Worm (Caenorhabditis elegans): ENCODE measurements around the gene ZK418.6.

ZK418.6 gene

ce11 chrIII:7101814-7102477 is 23.3 kb upstream of the ZK418.6 start:
- TF ChIP-seq nhr-12 (tag; optimal IDR thresholded peaks at IDR 0.05) (no peak), ama-1 (optimal IDR thresholded peaks at IDR 0.05) (no peak), nhr-11 (tag; optimal IDR thresholded peaks at IDR 0.05) (no peak), unc-39 (tag; optimal IDR thresholded peaks at IDR 0.05) (no peak), eor-1 (tag; optimal IDR thresholded peaks at IDR 0.05) (no peak), nhr-67 (tag; optimal IDR thresholded peaks at IDR 0.05) (no peak), nfya-1 (tag; optimal IDR thresholded peaks at IDR 0.05; ENCODE audit: insufficient read depth) (no peak), hmg-11 (tag; optimal IDR thresholded peaks at IDR 0.05) (no peak), lsy-12 (tag; optimal IDR thresholded peaks at IDR 0.05) (no peak)

ce11 chrIII:7100001-7100400 is 21.4 kb upstream of the ZK418.6 start, which contains the start of gene ZK418.11:
Gene ZK418.11, plus strand, starts transcription at chrIII:7100289.
- TF ChIP-seq nhr-11 (tag; optimal IDR thresholded peaks at IDR 0.05) (peak; percentile 43), tbx-2 (tag; optimal IDR thresholded peaks at IDR 0.05) (no peak), ceh-82 (tag; optimal IDR thresholded peaks at IDR 0.05) (no peak), nhr-43 (tag; optimal IDR thresholded peaks at IDR 0.05; ENCODE audit: poor library complexity, severe bottlenecking) (no peak)

- TF ChIP-seq elt-1 (tag; optimal IDR thresholded peaks at IDR 0.05), result no peak
Observed at ce11 chrIII:7096481-7096880, 17.8 kb upstream of the ZK418.6 start.

- TF ChIP-seq ceh-9 (tag; optimal IDR thresholded peaks at IDR 0.05) (no peak), pha-4 (tag; optimal IDR thresholded peaks at IDR 0.05) (no peak), nhr-237 (tag; optimal IDR thresholded peaks at IDR 0.05) (no peak), nhr-67 (tag; optimal IDR thresholded peaks at IDR 0.05) (no peak), nhr-11 (tag; optimal IDR thresholded peaks at IDR 0.05) (peak; percentile 13), snpc-4 (tag; optimal IDR thresholded peaks at IDR 0.05) (no peak)
Observed at ce11 chrIII:7095156-7095555, 16.5 kb upstream of the ZK418.6 start, which contains the start of gene nhr-9. Gene nhr-9, plus strand, starts transcription at chrIII:7095462.

ce11 chrIII:7091042-7091441 is 12.4 kb upstream of the ZK418.6 start, which contains the start of gene ZK418.2:
Gene ZK418.2, plus strand, starts transcription at chrIII:7091342.
- TF ChIP-seq nhr-77 (tag; optimal IDR thresholded peaks at IDR 0.05), result no peak
- TF ChIP-seq egl-27 (tag; optimal IDR thresholded peaks at IDR 0.05), result no peak
- no peak for TF ChIP-seq mml-1 (tag; optimal IDR thresholded peaks at IDR 0.05)
- TF ChIP-seq pha-4 (tag; optimal IDR thresholded peaks at IDR 0.05), result no peak
- no peak for TF ChIP-seq sea-2 (GFP tag; optimal IDR thresholded peaks at IDR 0.05)
- TF ChIP-seq pqm-1 (tag; optimal IDR thresholded peaks at IDR 0.05), result no peak

- TF ChIP-seq egl-27 (tag; optimal IDR thresholded peaks at IDR 0.05) (no peak), jun-1 (tag; optimal IDR thresholded peaks at IDR 0.05) (no peak), snpc-4 (tag; optimal IDR thresholded peaks at IDR 0.05) (no peak), nhr-67 (tag; optimal IDR thresholded peaks at IDR 0.05) (no peak)
Observed at ce11 chrIII:7090545-7090944, 11.9 kb upstream of the ZK418.6 start, which contains the start of gene ZK418.10. Gene ZK418.10, minus strand, starts transcription at chrIII:7090692.

- TF ChIP-seq ceh-16 (tag; optimal IDR thresholded peaks at IDR 0.05) (no peak), nhr-77 (tag; optimal IDR thresholded peaks at IDR 0.05) (no peak), unc-62 (GFP tag; optimal IDR thresholded peaks at IDR 0.05) (no peak), snpc-4 (tag; optimal IDR thresholded peaks at IDR 0.05) (peak; percentile 58), elt-1 (tag; optimal IDR thresholded peaks at IDR 0.05) (no peak), lin-39 (tag; optimal IDR thresholded peaks at IDR 0.05) (peak; percentile 72), R02D3.7 (tag; optimal IDR thresholded peaks at IDR 0.05) (peak; percentile 44), unc-39 (tag; optimal IDR thresholded peaks at IDR 0.05) (no peak), jun-1 (tag; optimal IDR thresholded peaks at IDR 0.05) (no peak), nhr-25 (tag; optimal IDR thresholded peaks at IDR 0.05) (peak; percentile 41), nhr-67 (tag; optimal IDR thresholded peaks at IDR 0.05) (no peak), ztf-4 (tag; optimal IDR thresholded peaks at IDR 0.05) (no peak), pha-4 (tag; optimal IDR thresholded peaks at IDR 0.05) (peak; percentile 71), skn-1 (tag; optimal IDR thresholded peaks at IDR 0.05) (no peak), nfya-1 (tag; optimal IDR thresholded peaks at IDR 0.05; ENCODE audit: insufficient read depth) (peak; percentile 68), lin-15B (tag; optimal IDR thresholded peaks at IDR 0.05) (peak; percentile 82), elt-2 (tag; optimal IDR thresholded peaks at IDR 0.05) (peak; percentile 35), pqm-1 (tag; optimal IDR thresholded peaks at IDR 0.05) (peak; percentile 24), eor-1 (tag; optimal IDR thresholded peaks at IDR 0.05) (no peak), nhr-28 (tag; optimal IDR thresholded peaks at IDR 0.05) (no peak), fos-1 (tag; optimal IDR thresholded peaks at IDR 0.05) (no peak), ceh-9 (tag; optimal IDR thresholded peaks at IDR 0.05) (no peak), mml-1 (tag; optimal IDR thresholded peaks at IDR 0.05) (no peak), ceh-28 (tag; optimal IDR thresholded peaks at IDR 0.05) (peak; percentile 73), nhr-43 (tag; optimal IDR thresholded peaks at IDR 0.05; ENCODE audit: poor library complexity, severe bottlenecking) (peak; percentile 83), aly-2 (tag; optimal IDR thresholded peaks at IDR 0.05) (no peak)
Observed at ce11 chrIII:7087691-7088323, 9.2 kb upstream of the ZK418.6 start, which contains the start of gene fubl-2. Gene fubl-2, minus strand, starts transcription at chrIII:7087741.

All from whole organism, L3 larva.